Worm (Caenorhabditis elegans) whole organism, L4 larva: ENCODE results near the gene F09C6.11.

Experiments
- T26A8.4 ChIP-seq: fragments of 200-800 bp; sonication (Bioruptor generic); IDR thresholded peaks from 2 replicates; pipeline ENCODE4 v1.3.6; 2022; ENCODE audit warnings: missing genetic modification characterization, missing compliant biosample characterization
- Y5F2A.4 ChIP-seq: fragments of 200-800 bp; sonication (Bioruptor generic); optimal IDR thresholded peaks from 2 replicates; lab custom pipeline; 2018; ENCODE audit warnings: mild to moderate bottlenecking, missing genetic modification characterization, missing compliant biosample characterization
- ZK337.2 ChIP-seq: fragments of 200-800 bp; sonication (Bioruptor generic); IDR thresholded peaks from 2 replicates; pipeline ENCODE4 v1.3.6; 2022; ENCODE audit warnings: missing genetic modification reagents, missing genetic modification characterization, missing compliant biosample characterization
- ama-1 ChIP-seq: fragments of 150-350 bp; optimal IDR thresholded peaks from 2 replicates; lab custom pipeline; 2014; ENCODE audit warnings: inconsistent platforms, mixed read lengths
- ceh-82 ChIP-seq: sonication (generic microtip); optimal IDR thresholded peaks from 2 replicates; lab custom pipeline; 2017; ENCODE audit warnings: missing biosample characterization, missing genetic modification characterization
- cey-2 ChIP-seq: sonication (generic microtip); optimal IDR thresholded peaks from 3 replicates; lab custom pipeline; 2017; ENCODE audit warnings: missing genetic modification characterization, mild to moderate bottlenecking, missing compliant biosample characterization, antibody characterized with exemption, borderline replicate concordance; ENCODE audit not compliant: insufficient read depth
- daf-19 ChIP-seq: fragments of 200-800 bp; sonication (Bioruptor generic); conservative IDR thresholded peaks from 2 replicates; pipeline ENCODE4 v1.3.6; 2022; ENCODE audit warnings: missing genetic modification characterization, missing compliant biosample characterization
- dmd-6 ChIP-seq: fragments of 200-800 bp; sonication (Bioruptor generic); IDR thresholded peaks from 2 replicates; pipeline ENCODE4 v1.3.6; 2022; ENCODE audit warnings: missing genetic modification reagents, missing genetic modification characterization, missing compliant biosample characterization
- dpl-1 ChIP-seq: fragments of 150-350 bp; optimal IDR thresholded peaks from 2 replicates; lab custom pipeline; 2014; ENCODE audit warnings: missing biosample characterization, missing genetic modification reagents, missing genetic modification characterization
- fos-1 ChIP-seq: fragments of 150-350 bp; optimal IDR thresholded peaks from 2 replicates; lab custom pipeline; 2014; ENCODE audit warnings: missing biosample characterization, missing genetic modification characterization
- hlh-11 ChIP-seq: fragments of 200-800 bp; sonication (Bioruptor generic); optimal IDR thresholded peaks from 2 replicates; lab custom pipeline; 2018; ENCODE audit warnings: mild to moderate bottlenecking, missing genetic modification characterization, missing compliant biosample characterization
- hlh-30 ChIP-seq: sonication (generic microtip); optimal IDR thresholded peaks from 2 replicates; lab custom pipeline; 2017; ENCODE audit warnings: antibody characterized with exemption, mild to moderate bottlenecking, missing genetic modification characterization, missing compliant biosample characterization; ENCODE audit not compliant: insufficient read depth
- lim-7 ChIP-seq: fragments of 200-800 bp; sonication (Bioruptor generic); IDR thresholded peaks from 2 replicates; pipeline ENCODE4 v1.3.6; 2022; ENCODE audit warnings: missing genetic modification characterization, missing compliant biosample characterization
- lin-29 ChIP-seq: fragments of 200-800 bp; sonication (Bioruptor generic); IDR thresholded peaks from 2 replicates; pipeline ENCODE4 v1.3.6; 2022; ENCODE audit warnings: missing genetic modification reagents, missing genetic modification characterization, missing compliant biosample characterization
- lin-38 ChIP-seq: fragments of 200-800 bp; sonication (Bioruptor generic); IDR thresholded peaks from 2 replicates; pipeline ENCODE4 v1.3.6; 2022; ENCODE audit warnings: missing genetic modification reagents, missing genetic modification characterization, missing compliant biosample characterization
- lin-39 ChIP-seq: fragments of 150-350 bp; optimal IDR thresholded peaks from 2 replicates; lab custom pipeline; 2014; ENCODE audit warnings: missing biosample characterization, missing genetic modification reagents, missing genetic modification characterization
- lir-3 ChIP-seq: sonication (generic microtip); optimal IDR thresholded peaks from 2 replicates; lab custom pipeline; 2016; ENCODE audit warnings: mild to moderate bottlenecking, missing genetic modification characterization, missing compliant biosample characterization
- lsy-2 ChIP-seq, 2 experiments: fragments of 150-350 bp in 1 of 2; sonication (generic microtip) in 1 of 2; optimal IDR thresholded peaks; 2 replicates each; lab custom pipeline; 2014 to 2017; ENCODE audit warnings: missing biosample characterization in 2 of 2, missing genetic modification characterization in 2 of 2
- madf-9 ChIP-seq: fragments of 200-800 bp; sonication (Bioruptor generic); conservative IDR thresholded peaks from 2 replicates; pipeline ENCODE4 v1.3.6; 2022; ENCODE audit warnings: missing genetic modification reagents, missing genetic modification characterization, missing compliant biosample characterization
- mdl-1 ChIP-seq, 2 experiments: fragments of 150-350 bp in 1 of 2; sonication (generic microtip) in 1 of 2; optimal IDR thresholded peaks; 2 replicates each; lab custom pipeline; 2014 to 2017; ENCODE audit warnings: missing biosample characterization in 2 of 2, missing genetic modification characterization in 2 of 2
- mep-1 ChIP-seq: fragments of 150-350 bp; sonication (generic microtip); optimal IDR thresholded peaks from 3 replicates; lab custom pipeline; 2014; ENCODE audit warnings: missing biosample characterization, missing genetic modification characterization
- mxl-3 ChIP-seq: fragments of 200-800 bp; sonication (Bioruptor generic); optimal IDR thresholded peaks from 2 replicates; lab custom pipeline; 2018; ENCODE audit warnings: mild to moderate bottlenecking, missing genetic modification characterization, missing compliant biosample characterization
- nhr-102 ChIP-seq: sonication (generic microtip); optimal IDR thresholded peaks from 2 replicates; lab custom pipeline; 2016; ENCODE audit warnings: mild to moderate bottlenecking, missing genetic modification characterization, moderate library complexity, missing compliant biosample characterization
- nhr-237 ChIP-seq: sonication (generic microtip); optimal IDR thresholded peaks from 2 replicates; lab custom pipeline; 2017; ENCODE audit warnings: missing biosample characterization, missing genetic modification characterization
- nhr-25 ChIP-seq: sonication (generic microtip); optimal IDR thresholded peaks from 2 replicates; lab custom pipeline; 2017; ENCODE audit warnings: missing genetic modification characterization, mild to moderate bottlenecking, missing compliant biosample characterization, antibody characterized with exemption, moderate library complexity, borderline replicate concordance; ENCODE audit not compliant: insufficient read depth
- nhr-28 ChIP-seq: fragments of 150-350 bp; optimal IDR thresholded peaks from 2 replicates; lab custom pipeline; 2014; ENCODE audit warnings: missing biosample characterization, missing genetic modification characterization
- nhr-41 ChIP-seq: fragments of 200-800 bp; sonication (Bioruptor generic); IDR thresholded peaks from 2 replicates; pipeline ENCODE4 v1.3.6; 2022; ENCODE audit warnings: missing genetic modification reagents, missing genetic modification characterization, missing compliant biosample characterization
- nhr-6 ChIP-seq: fragments of 150-350 bp; optimal IDR thresholded peaks from 2 replicates; lab custom pipeline; 2014; ENCODE audit warnings: missing biosample characterization, missing genetic modification characterization
- php-3 ChIP-seq: fragments of 200-800 bp; sonication (Bioruptor generic); IDR thresholded peaks from 2 replicates; pipeline ENCODE4 v1.3.6; 2022; ENCODE audit warnings: missing genetic modification reagents, missing genetic modification characterization, missing compliant biosample characterization
- pqm-1 ChIP-seq: sonication (generic microtip); optimal IDR thresholded peaks from 2 replicates; lab custom pipeline; 2017; ENCODE audit warnings: missing biosample characterization, missing genetic modification characterization
- saeg-2 ChIP-seq: fragments of 200-800 bp; sonication (Bioruptor generic); IDR thresholded peaks from 2 replicates; pipeline ENCODE4 v1.3.6; 2022; ENCODE audit warnings: missing genetic modification reagents, missing genetic modification characterization, missing compliant biosample characterization
- snpc-4 ChIP-seq: fragments of 150-350 bp; optimal IDR thresholded peaks from 2 replicates; lab custom pipeline; 2014; ENCODE audit warnings: missing biosample characterization, missing genetic modification characterization
- spr-1 ChIP-seq: sonication (generic microtip); optimal IDR thresholded peaks from 2 replicates; lab custom pipeline; 2016; ENCODE audit warnings: mild to moderate bottlenecking, missing genetic modification characterization, missing compliant biosample characterization
- unc-39 ChIP-seq: sonication (generic microtip); optimal IDR thresholded peaks from 2 replicates; lab custom pipeline; 2017; ENCODE audit warnings: missing biosample characterization, missing genetic modification characterization
- unc-62 ChIP-seq, 3 experiments: fragments of 150-350 bp in 1 of 3; sonication (generic microtip); optimal IDR thresholded peaks in 2 of 3; peaks in 1 of 3; 1 replicate in 1 of 3; 2 replicates in 2 of 3; lab custom pipeline; 2014 to 2017; ENCODE audit warnings: missing biosample characterization in 3 of 3, missing genetic modification characterization in 3 of 3, missing genetic modification reagents in 3 of 3, missing genotype in 1 of 3
- zag-1 ChIP-seq: fragments of 150-350 bp; optimal IDR thresholded peaks from 2 replicates; lab custom pipeline; 2014; ENCODE audit warnings: missing biosample characterization, missing genetic modification characterization
- zfp-2 ChIP-seq: sonication (generic microtip); optimal IDR thresholded peaks from 2 replicates; lab custom pipeline; 2016; ENCODE audit warnings: mild to moderate bottlenecking, missing genetic modification characterization, missing compliant biosample characterization
- zfp-3 ChIP-seq: fragments of 200-800 bp; sonication (Bioruptor generic); conservative IDR thresholded peaks from 2 replicates; pipeline ENCODE4 v1.3.6; 2022; ENCODE audit warnings: missing genetic modification reagents, missing genetic modification characterization, missing compliant biosample characterization
- zip-11 ChIP-seq: fragments of 200-800 bp; sonication (Bioruptor generic); IDR thresholded peaks from 2 replicates; pipeline ENCODE4 v1.3.6; 2022; ENCODE audit warnings: missing genetic modification characterization, missing compliant biosample characterization

Gene F09C6.11

ce11 chrV:16916079-16916478 is 34.0 kb upstream of the F09C6.11 start, which contains the start of gene F09C6.10:
Gene F09C6.10, minus strand, starts transcription at chrV:16916179.
- no peak for TF ChIP-seq lin-38
- no peak for TF ChIP-seq dpl-1 (GFP tag; lab: Kevin White, UChicago)
- TF ChIP-seq lir-3 (tag; lab: Kevin White, UChicago), result no peak
- TF ChIP-seq dmd-6 (GFP tag; lab: Robert Waterston, UW), result no peak
- no peak for TF ChIP-seq daf-19 (GFP tag; lab: Robert Waterston, UW)
- no peak for TF ChIP-seq unc-39 (tag; lab: Kevin White, UChicago)
- TF ChIP-seq zag-1 (tag; lab: Kevin White, UChicago), result no peak

- TF ChIP-seq mxl-3, result no peak
- no peak for TF ChIP-seq zfp-2 (tag; lab: Kevin White, UChicago)
- TF ChIP-seq nhr-25, result no peak
- TF ChIP-seq dmd-6 (GFP tag; lab: Robert Waterston, UW), result no peak
- no peak for TF ChIP-seq fos-1 (tag; lab: Kevin White, UChicago)
- no peak for TF ChIP-seq snpc-4 (tag; lab: Kevin White, UChicago)
Observed at ce11 chrV:16911934-16912333, 29.8 kb upstream of the F09C6.11 start, which contains the start of gene nhr-116. Gene nhr-116, plus strand, starts transcription at chrV:16912234.

- no peak for TF ChIP-seq madf-9
- TF ChIP-seq Y5F2A.4, result no peak
- TF ChIP-seq hlh-30 (tag; lab: Kevin White, UChicago), result no peak
- no peak for TF ChIP-seq T26A8.4 (GFP tag; lab: Robert Waterston, UW)
- no peak for TF ChIP-seq zfp-3 (GFP tag; lab: Robert Waterston, UW)
- peak; percentile 54; the same call in 1 of the 2 replicates for TF ChIP-seq dmd-6 (GFP tag; lab: Robert Waterston, UW)
- no peak for TF ChIP-seq cey-2
- TF ChIP-seq nhr-28 (tag; lab: Kevin White, UChicago), result peak; percentile 49
- TF ChIP-seq mxl-3, result no peak
- TF ChIP-seq pqm-1, result peak; percentile 69
- no peak for TF ChIP-seq nhr-237 (tag; lab: Kevin White, UChicago)
- no peak for TF ChIP-seq mep-1 (tag; lab: Kevin White, UChicago)
- no peak for TF ChIP-seq lin-29 (GFP tag; lab: Robert Waterston, UW)
- TF ChIP-seq nhr-102 (tag; lab: Kevin White, UChicago), result no peak
- no peak for TF ChIP-seq lim-7 (GFP tag; lab: Robert Waterston, UW)
- TF ChIP-seq spr-1 (tag; lab: Kevin White, UChicago), result no peak
- no peak for TF ChIP-seq ceh-82 (tag; lab: Kevin White, UChicago)
- no peak for TF ChIP-seq lin-39 (tag; lab: Kevin White, UChicago)
- no peak for TF ChIP-seq zip-11
- no peak for TF ChIP-seq saeg-2 (GFP tag; lab: Robert Waterston, UW)
Observed at ce11 chrV:16911294-16911693, 29.2 kb upstream of the F09C6.11 start.

ce11 chrV:16910864-16911263 is 28.8 kb upstream of the F09C6.11 start:
- TF ChIP-seq dmd-6 (GFP tag; lab: Robert Waterston, UW), result 0 out of 2 replicates have a peak, but pooled peaks have one; percentile 20
- no peak for TF ChIP-seq nhr-6 (tag; lab: Kevin White, UChicago)
- TF ChIP-seq, all 104 proteins: peak for 1

ce11 chrV:16909871-16910270 is 27.8 kb upstream of the F09C6.11 start, which contains the start of gene F09C6.16:
Gene F09C6.16, minus strand, starts transcription at chrV:16909971.
- no peak for TF ChIP-seq ama-1 (lab: Kevin White, UChicago)
- no peak for TF ChIP-seq mdl-1 (tag; optimal IDR thresholded peaks at IDR 0.05; lab: Kevin White, UChicago)
- TF ChIP-seq hlh-11 (tag; lab: Kevin White, UChicago), result no peak
- no peak for TF ChIP-seq ZK337.2 (GFP tag; lab: Robert Waterston, UW)
- TF ChIP-seq nhr-41 (GFP tag; lab: Robert Waterston, UW), result no peak
- no peak for TF ChIP-seq lsy-2 (tag; optimal IDR thresholded peaks at IDR 0.05; lab: Kevin White, UChicago)
- TF ChIP-seq unc-62 (GFP tag; optimal IDR thresholded peaks at IDR 0.05 in 1 of 2; lab: Kevin White, UChicago), result peak in 1 of 2 experiments; percentile 6
- no peak for TF ChIP-seq unc-62 (tag; optimal IDR thresholded peaks at IDR 0.05; lab: Kevin White, UChicago)
- TF ChIP-seq php-3 (GFP tag; lab: Robert Waterston, UW), result no peak
- no peak for TF ChIP-seq zfp-3 (GFP tag; lab: Robert Waterston, UW)
